Worm (Caenorhabditis elegans): ENCODE data around the gene gldi-10.

ce11 chrIV:9095553-9095952 is 3.5 kb upstream of the gldi-10 start, which contains the start of gene icln-1:
- no peak for TF ChIP-seq unc-62 (GFP tag; optimal IDR thresholded peaks at IDR 0.05)
- TF ChIP-seq lsy-2 (tag; optimal IDR thresholded peaks at IDR 0.05), result no peak
- no peak for TF ChIP-seq unc-120 (tag; optimal IDR thresholded peaks at IDR 0.05; ENCODE audit: poor library complexity, severe bottlenecking)
- no peak for TF ChIP-seq unc-39 (tag; optimal IDR thresholded peaks at IDR 0.05)
- TF ChIP-seq elt-1 (tag; optimal IDR thresholded peaks at IDR 0.05; ENCODE audit: borderline replicate concordance, insufficient read depth), result no peak
- TF ChIP-seq drap-1 (GFP tag; optimal IDR thresholded peaks at IDR 0.05), result no peak
